Worm (Caenorhabditis elegans): ENCODE results near the gene fbxc-44.

The fbxc-44 gene

ce11 chrII:4203729-4204184 lies 33.8 kb downstream of the fbxc-44 start, which contains the start of gene mth-1:
mth-1 (minus strand) TSS chrII:4203779.
- TF ChIP-seq arid-1 (GFP tag; conservative IDR thresholded peaks at IDR 0.05), result no peak
- TF ChIP-seq F37D6.2 (tag; optimal IDR thresholded peaks at IDR 0.05), result no peak
- no peak for TF ChIP-seq nhr-76 (tag; optimal IDR thresholded peaks at IDR 0.05)
- TF ChIP-seq R02D3.7 (tag; optimal IDR thresholded peaks at IDR 0.05), result no peak
- no peak for TF ChIP-seq lin-29 (GFP tag; IDR thresholded peaks at IDR 0.05)
- TF ChIP-seq lim-7 (GFP tag; IDR thresholded peaks at IDR 0.05), result no peak
- peak; percentile 68 for TF ChIP-seq pqm-1 (tag; optimal IDR thresholded peaks at IDR 0.05)
- no peak for TF ChIP-seq ctbp-1 (GFP tag; IDR thresholded peaks at IDR 0.05)
- no peak for TF ChIP-seq mxl-2 (GFP tag; conservative IDR thresholded peaks at IDR 0.05)
- no peak for TF ChIP-seq lir-3 (tag; optimal IDR thresholded peaks at IDR 0.05)
- no peak for TF ChIP-seq skn-1 (tag; optimal IDR thresholded peaks at IDR 0.05)
- peak; percentile 12 for TF ChIP-seq hlh-11 (tag; optimal IDR thresholded peaks at IDR 0.05)
- TF ChIP-seq daf-16 (GFP tag; optimal IDR thresholded peaks at IDR 0.05), result no peak
- peak; percentile 42 for TF ChIP-seq daf-16 (tag; optimal IDR thresholded peaks at IDR 0.05)
- peak; percentile 29; the same call in 1 of the 2 replicates for TF ChIP-seq dmd-6 (GFP tag; IDR thresholded peaks at IDR 0.05)

ce11 chrII:4194127-4194526 lies 43.4 kb downstream of the fbxc-44 start, which contains the start of gene mth-2:
mth-2 (minus strand) TSS chrII:4194314.
- TF ChIP-seq nhr-10 (tag; optimal IDR thresholded peaks at IDR 0.05) (no peak), lim-7 (GFP tag; IDR thresholded peaks at IDR 0.05) (no peak), daf-16 (GFP tag; optimal IDR thresholded peaks at IDR 0.05) (no peak), daf-16 (tag; optimal IDR thresholded peaks at IDR 0.05) (peak; percentile 58), R02D3.7 (tag; optimal IDR thresholded peaks at IDR 0.05) (no peak), spr-1 (tag; optimal IDR thresholded peaks at IDR 0.05) (no peak), lin-39 (tag; optimal IDR thresholded peaks at IDR 0.05) (no peak), cey-2 (tag; optimal IDR thresholded peaks at IDR 0.05; ENCODE audit: borderline replicate concordance, insufficient read depth) (no peak), zfp-3 (GFP tag; conservative IDR thresholded peaks at IDR 0.05) (no peak), madf-5 (GFP tag; IDR thresholded peaks at IDR 0.05) (no peak), set-16 (GFP tag; IDR thresholded peaks at IDR 0.05) (no peak), unc-62 (GFP tag; optimal IDR thresholded peaks at IDR 0.05 in 1 of 2) (peak in 1 of 2 experiments; percentile 43), unc-62 (tag; optimal IDR thresholded peaks at IDR 0.05) (no peak), aha-1 (tag) (no peak), nhr-42 (GFP tag; IDR thresholded peaks at IDR 0.05) (no peak), dve-1 (tag; optimal IDR thresholded peaks at IDR 0.05; ENCODE audit: insufficient read depth) (peak; percentile 53), daf-12 (tag; optimal IDR thresholded peaks at IDR 0.05) (no peak), ZK546.5 (tag; optimal IDR thresholded peaks at IDR 0.05) (no peak), dmd-8 (GFP tag; IDR thresholded peaks at IDR 0.05) (no peak), pqm-1 (tag; optimal IDR thresholded peaks at IDR 0.05) (peak; percentile 77), sdz-12 (GFP tag; optimal IDR thresholded peaks at IDR 0.05) (no peak), T20F7.1 (GFP tag; optimal IDR thresholded peaks at IDR 0.05) (no peak), Y48G9A.11 (GFP tag; IDR thresholded peaks at IDR 0.05) (no peak), daf-19 (GFP tag; conservative IDR thresholded peaks at IDR 0.05) (no peak), ceh-20 (GFP tag; IDR thresholded peaks at IDR 0.05) (no peak), nhr-11 (tag; optimal IDR thresholded peaks at IDR 0.05) (no peak), nhr-28 (tag; optimal IDR thresholded peaks at IDR 0.05) (peak; percentile 89), F37D6.2 (tag; optimal IDR thresholded peaks at IDR 0.05) (no peak), dmd-6 (GFP tag; IDR thresholded peaks at IDR 0.05) (peak; percentile 76), Y75B8A.6 (GFP tag; IDR thresholded peaks at IDR 0.05) (no peak), pha-4 (GFP tag; IDR thresholded peaks at IDR 0.05) (no peak), pha-4 (tag; optimal IDR thresholded peaks at IDR 0.05) (no peak), hlh-30 (tag; optimal IDR thresholded peaks at IDR 0.05; ENCODE audit: insufficient read depth) (no peak), nhr-102 (tag; optimal IDR thresholded peaks at IDR 0.05) (no peak), mxl-2 (GFP tag; conservative IDR thresholded peaks at IDR 0.05) (no peak), ceh-32 (tag; optimal IDR thresholded peaks at IDR 0.05; ENCODE audit: poor library complexity) (no peak), lir-3 (tag; optimal IDR thresholded peaks at IDR 0.05) (no peak), nhr-41 (GFP tag; IDR thresholded peaks at IDR 0.05) (no peak), mes-2 (tag; optimal IDR thresholded peaks at IDR 0.05; ENCODE audit: poor library complexity, severe bottlenecking) (peak; percentile 18), nhr-6 (tag; optimal IDR thresholded peaks at IDR 0.05) (no peak), gei-8 (GFP tag; optimal IDR thresholded peaks at IDR 0.05) (no peak), nhr-111 (GFP tag; optimal IDR thresholded peaks at IDR 0.05) (no peak), ZK337.2 (GFP tag; IDR thresholded peaks at IDR 0.05) (no peak)
